Worm (Caenorhabditis elegans) whole organism, L2 larva: ENCODE data around the gene algn-9.

Experiments
- ZK546.5 ChIP-seq: sonication (generic microtip); optimal IDR thresholded peaks from 2 replicates; lab custom pipeline; 2017; ENCODE audit warnings: missing biosample characterization, missing genetic modification characterization
- aly-2 ChIP-seq: fragments of 150-350 bp; optimal IDR thresholded peaks from 2 replicates; lab custom pipeline; 2014; ENCODE audit warnings: missing biosample characterization, missing genetic modification characterization
- blmp-1 ChIP-seq: sonication (generic microtip); optimal IDR thresholded peaks from 2 replicates; lab custom pipeline; 2017; ENCODE audit warnings: missing genetic modification characterization, mild to moderate bottlenecking, missing compliant biosample characterization, antibody characterized with exemption, moderate library complexity; ENCODE audit not compliant: insufficient read depth
- ceh-82 ChIP-seq: fragments of 150-350 bp; optimal IDR thresholded peaks from 2 replicates; lab custom pipeline; 2014; ENCODE audit warnings: missing biosample characterization, missing genetic modification characterization
- egl-27 ChIP-seq: sonication (generic microtip); optimal IDR thresholded peaks from 3 replicates; lab custom pipeline; 2017; ENCODE audit warnings: missing biosample characterization, missing genetic modification reagents, missing genetic modification characterization
- fos-1 ChIP-seq: fragments of 150-350 bp; optimal IDR thresholded peaks from 2 replicates; lab custom pipeline; 2014; ENCODE audit warnings: missing biosample characterization, missing genetic modification characterization
- lin-13 ChIP-seq: fragments of 150-350 bp; optimal IDR thresholded peaks from 2 replicates; lab custom pipeline; 2014; ENCODE audit warnings: missing biosample characterization, missing genetic modification reagents, missing genetic modification characterization
- peb-1 ChIP-seq: fragments of 150-350 bp; optimal IDR thresholded peaks from 2 replicates; lab custom pipeline; 2014; ENCODE audit warnings: missing biosample characterization, missing genetic modification characterization
- ztf-4 ChIP-seq: fragments of 150-350 bp; optimal IDR thresholded peaks from 2 replicates; lab custom pipeline; 2014; ENCODE audit warnings: missing biosample characterization, missing genetic modification characterization

ce11 chrII:10545213-10545612 lies 38.9 kb upstream of the algn-9 start:
- peak; percentile 17 for TF ChIP-seq lin-13 (GFP tag; lab: Kevin White, UChicago)
- no peak for TF ChIP-seq fos-1 (tag; lab: Kevin White, UChicago)
- no peak for TF ChIP-seq aly-2
- TF ChIP-seq ZK546.5, result no peak
- no peak for TF ChIP-seq ztf-4 (tag; lab: Kevin White, UChicago)
- TF ChIP-seq blmp-1, result no peak
- TF ChIP-seq egl-27, result no peak
- no peak for TF ChIP-seq peb-1 (tag; lab: Kevin White, UChicago)
- TF ChIP-seq ceh-82 (tag; lab: Kevin White, UChicago), result no peak
